Worm (Caenorhabditis elegans) whole organism, late embryonic: ENCODE results near the gene F58E6.5.

Experiments used
- C08G9.2 ChIP-seq: sonication (generic microtip); optimal IDR thresholded peaks from 2 replicates; lab custom pipeline; 2016; ENCODE audit warnings: mild to moderate bottlenecking, missing genetic modification characterization, moderate library complexity, missing compliant biosample characterization
- T23F11.4 ChIP-seq: fragments of 200-800 bp; sonication (Bioruptor generic); optimal IDR thresholded peaks from 2 replicates; lab custom pipeline; 2018; ENCODE audit warnings: mild to moderate bottlenecking, missing genetic modification characterization, missing compliant biosample characterization
- ahr-1 ChIP-seq: sonication (generic microtip); optimal IDR thresholded peaks from 2 replicates; lab custom pipeline; 2016; ENCODE audit warnings: missing genetic modification characterization, missing compliant biosample characterization
- ceh-19 ChIP-seq: fragments of 200-800 bp; sonication (Bioruptor generic); optimal IDR thresholded peaks from 2 replicates; lab custom pipeline; 2018; ENCODE audit warnings: mild to moderate bottlenecking, missing genetic modification characterization, missing compliant biosample characterization
- ceh-24 ChIP-seq: sonication (generic microtip); optimal IDR thresholded peaks from 2 replicates; lab custom pipeline; 2016; ENCODE audit warnings: mild to moderate bottlenecking, missing genetic modification characterization, missing compliant biosample characterization
- ceh-30 ChIP-seq: fragments of 150-350 bp; optimal IDR thresholded peaks from 2 replicates; lab custom pipeline; 2014; ENCODE audit warnings: missing biosample characterization, missing genetic modification characterization
- ceh-31 ChIP-seq: sonication (generic microtip); optimal IDR thresholded peaks from 2 replicates; lab custom pipeline; 2016; ENCODE audit warnings: missing genetic modification characterization, missing compliant biosample characterization
- ceh-34 ChIP-seq: sonication (generic microtip); optimal IDR thresholded peaks from 2 replicates; lab custom pipeline; 2016; ENCODE audit warnings: mild to moderate bottlenecking, missing genetic modification characterization, missing compliant biosample characterization
- ceh-48 ChIP-seq: sonication (generic microtip); optimal IDR thresholded peaks from 2 replicates; lab custom pipeline; 2016; ENCODE audit warnings: missing genetic modification characterization, inconsistent platforms, missing compliant biosample characterization
- ceh-6 ChIP-seq: fragments of 200-800 bp; sonication (Bioruptor generic); optimal IDR thresholded peaks from 2 replicates; lab custom pipeline; 2018; ENCODE audit warnings: mild to moderate bottlenecking, missing genetic modification characterization, missing compliant biosample characterization
- che-1 ChIP-seq: sonication (generic microtip); optimal IDR thresholded peaks from 2 replicates; lab custom pipeline; 2016; ENCODE audit warnings: mild to moderate bottlenecking, missing genetic modification characterization, missing compliant biosample characterization
- dve-1 ChIP-seq: sonication (generic microtip); optimal IDR thresholded peaks from 2 replicates; lab custom pipeline; 2017; ENCODE audit warnings: antibody characterized with exemption, mild to moderate bottlenecking, missing genetic modification characterization, missing compliant biosample characterization
- elt-2 ChIP-seq: sonication (generic microtip); optimal IDR thresholded peaks from 2 replicates; lab custom pipeline; 2016; ENCODE audit warnings: missing genetic modification reagents, missing genetic modification characterization, missing compliant biosample characterization
- elt-4 ChIP-seq: sonication (generic microtip); optimal IDR thresholded peaks from 2 replicates; lab custom pipeline; 2016; ENCODE audit warnings: missing genetic modification characterization, missing compliant biosample characterization
- fax-1 ChIP-seq: sonication (generic microtip); optimal IDR thresholded peaks from 2 replicates; lab custom pipeline; 2016; ENCODE audit warnings: missing genotype, missing genetic modification characterization, missing compliant biosample characterization
- fkh-6 ChIP-seq: sonication (generic microtip); optimal IDR thresholded peaks from 2 replicates; lab custom pipeline; 2016; ENCODE audit warnings: missing genetic modification characterization, missing compliant biosample characterization
- gmeb-2 ChIP-seq: sonication (generic microtip); optimal IDR thresholded peaks from 2 replicates; lab custom pipeline; 2016; ENCODE audit warnings: missing genetic modification characterization, inconsistent platforms, missing compliant biosample characterization
- hlh-15 ChIP-seq: sonication (generic microtip); optimal IDR thresholded peaks from 2 replicates; lab custom pipeline; 2016; ENCODE audit warnings: missing genetic modification characterization, missing compliant biosample characterization
- hlh-30 ChIP-seq: sonication (generic microtip); optimal IDR thresholded peaks from 2 replicates; lab custom pipeline; 2017; ENCODE audit warnings: antibody characterized with exemption, missing genetic modification characterization, missing compliant biosample characterization; ENCODE audit not compliant: insufficient read depth
- hlh-8 ChIP-seq: sonication (generic microtip); optimal IDR thresholded peaks from 2 replicates; lab custom pipeline; 2016; ENCODE audit warnings: missing genotype, missing genetic modification characterization, missing compliant biosample characterization
- lim-6 ChIP-seq: sonication (generic microtip); optimal IDR thresholded peaks from 2 replicates; lab custom pipeline; 2016; ENCODE audit warnings: missing genetic modification characterization, missing compliant biosample characterization
- madf-2 ChIP-seq: sonication (generic microtip); optimal IDR thresholded peaks from 2 replicates; lab custom pipeline; 2017; ENCODE audit warnings: missing genetic modification characterization, missing compliant biosample characterization
- nfya-1 ChIP-seq: sonication (generic microtip); optimal IDR thresholded peaks from 2 replicates; lab custom pipeline; 2017; ENCODE audit warnings: missing genetic modification characterization, mild to moderate bottlenecking, missing compliant biosample characterization, antibody characterized with exemption, moderate library complexity
- nhr-11 ChIP-seq: fragments of 150-350 bp; optimal IDR thresholded peaks from 2 replicates; lab custom pipeline; 2014; ENCODE audit warnings: missing biosample characterization, missing genetic modification characterization
- nhr-232 ChIP-seq: sonication (generic microtip); optimal IDR thresholded peaks from 2 replicates; lab custom pipeline; 2016; ENCODE audit warnings: missing genetic modification characterization, missing compliant biosample characterization
- pag-3 ChIP-seq: sonication (generic microtip); optimal IDR thresholded peaks from 2 replicates; lab custom pipeline; 2016; ENCODE audit warnings: missing compliant biosample characterization, missing genetic modification characterization, borderline replicate concordance
- pax-1 ChIP-seq: fragments of 150-350 bp; optimal IDR thresholded peaks from 2 replicates; lab custom pipeline; 2014; ENCODE audit warnings: missing biosample characterization, missing genetic modification characterization
- pha-2 ChIP-seq: sonication (generic microtip); optimal IDR thresholded peaks from 2 replicates; lab custom pipeline; 2017; ENCODE audit warnings: mild to moderate bottlenecking, missing genetic modification characterization, missing compliant biosample characterization
- tbx-2 ChIP-seq: sonication (generic microtip); optimal IDR thresholded peaks from 2 replicates; lab custom pipeline; 2016; ENCODE audit warnings: missing genetic modification characterization, missing compliant biosample characterization
- ttx-3 ChIP-seq: sonication (generic microtip); optimal IDR thresholded peaks from 2 replicates; lab custom pipeline; 2016; ENCODE audit warnings: missing genetic modification reagents, missing genetic modification characterization, missing compliant biosample characterization
- unc-3 ChIP-seq, 2 experiments: fragments of 200-800 bp in 1 of 2; sonication (Bioruptor generic) in 1 of 2; sonication (generic microtip) in 1 of 2; conservative IDR thresholded peaks in 1 of 2; optimal IDR thresholded peaks in 1 of 2; 2 replicates each; pipeline versions ENCODE4 v1.3.6 to Lab custom; 2016 to 2022; ENCODE audit warnings: missing compliant biosample characterization in 2 of 2, missing genetic modification characterization in 2 of 2, missing genetic modification reagents in 1 of 2
- unc-42 ChIP-seq: sonication (generic microtip); optimal IDR thresholded peaks from 2 replicates; lab custom pipeline; 2016; ENCODE audit warnings: missing genotype, missing genetic modification characterization, missing compliant biosample characterization
- unc-55 ChIP-seq: sonication (generic microtip); optimal IDR thresholded peaks from 2 replicates; lab custom pipeline; 2017; ENCODE audit warnings: missing biosample characterization, missing genetic modification reagents, missing genetic modification characterization

F58E6.5 gene

DNA sequence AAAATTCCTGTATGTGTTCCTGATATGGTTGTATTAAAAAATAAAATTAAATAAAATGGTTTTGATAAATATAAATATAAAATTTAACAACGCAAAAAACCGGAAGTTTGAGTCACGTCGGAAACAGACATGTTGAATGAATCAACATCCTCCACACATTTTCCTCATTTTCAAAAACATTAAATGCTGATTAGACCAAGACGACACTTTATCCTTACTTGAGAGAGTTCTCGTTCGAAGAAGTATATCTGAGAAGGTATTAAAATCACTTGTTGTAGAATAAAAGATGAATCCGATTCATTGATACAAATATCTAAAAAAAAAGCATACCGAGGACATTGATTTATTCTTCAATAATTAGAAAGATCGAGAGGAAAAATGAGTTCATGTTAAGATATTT lies 43.9 kb upstream of the F58E6.5 start:
- no peak for TF ChIP-seq fkh-6 (tag; lab: Kevin White, UChicago)
- no peak for TF ChIP-seq dve-1 (tag; lab: Kevin White, UChicago)
- TF ChIP-seq T23F11.4: no peak
- TF ChIP-seq ceh-30 (tag; lab: Kevin White, UChicago): no peak
- no peak for TF ChIP-seq che-1
- no peak for TF ChIP-seq hlh-30 (tag; lab: Kevin White, UChicago)
- TF ChIP-seq ahr-1: no peak
- no peak for TF ChIP-seq unc-55 (GFP tag; lab: Kevin White, UChicago)
- TF ChIP-seq hlh-15 (tag; lab: Kevin White, UChicago): no peak
- TF ChIP-seq nhr-232 (tag; lab: Kevin White, UChicago): no peak
- no peak for TF ChIP-seq gmeb-2
- TF ChIP-seq pha-2 (tag; lab: Kevin White, UChicago): no peak
- no peak for TF ChIP-seq ttx-3 (tag; lab: Kevin White, UChicago)

DNA sequence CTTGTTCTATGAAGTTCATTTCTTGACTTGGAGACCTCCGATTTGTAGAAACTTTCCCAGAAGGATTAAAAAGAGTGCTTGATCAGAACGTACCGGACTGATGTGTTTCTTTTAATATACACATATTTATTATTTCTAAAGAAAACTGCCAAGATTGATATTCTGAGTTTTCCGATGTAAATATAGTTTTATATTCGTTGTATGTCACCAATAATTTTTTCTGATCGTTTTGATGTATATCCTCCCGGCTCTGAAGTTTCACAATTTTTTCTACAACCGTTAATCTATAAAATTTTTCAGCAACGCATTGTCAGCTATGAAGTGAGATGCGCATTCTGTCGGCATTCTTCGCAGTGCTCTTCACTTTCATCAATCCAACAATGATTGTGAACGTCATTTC lies 42.2 kb upstream of the F58E6.5 start, which contains the start of gene F46B6.9:
Gene F46B6.9 (plus strand): TSS at position 301 of the 400 bp plus-strand sequence.
- no peak for TF ChIP-seq ceh-48 (tag; lab: Kevin White, UChicago)
- TF ChIP-seq hlh-8: no peak
- TF ChIP-seq ceh-24 (tag; lab: Kevin White, UChicago): no peak
- TF ChIP-seq nhr-11 (tag; lab: Kevin White, UChicago): no peak

DNA sequence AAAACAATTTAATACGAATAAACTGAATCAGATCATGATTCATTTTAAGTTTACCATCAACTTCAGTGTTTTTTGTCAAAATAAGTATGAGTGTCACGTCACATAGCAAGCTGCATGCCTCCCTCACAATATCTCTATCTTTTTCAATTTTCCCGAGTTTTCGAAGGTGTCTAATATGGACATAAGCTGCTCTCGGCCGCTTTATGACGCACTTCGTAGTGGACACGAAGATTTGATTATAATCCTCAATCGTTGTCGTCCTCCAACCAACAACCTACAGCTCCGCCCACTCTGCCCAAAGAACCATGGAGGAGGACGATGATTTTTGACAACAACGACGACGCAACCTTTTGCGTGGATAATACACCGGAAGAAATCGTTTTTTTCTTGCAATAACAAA lies 41.6 kb upstream of the F58E6.5 start:
- TF ChIP-seq dve-1 (tag; lab: Kevin White, UChicago): no peak
- peak; percentile 37 for TF ChIP-seq unc-42 (tag; lab: Kevin White, UChicago)

- TF ChIP-seq elt-2 (tag; lab: Kevin White, UChicago): no peak
These were observed 40.6 kb upstream of the F58E6.5 start for ce11 chrV:9794997-9795396.

DNA sequence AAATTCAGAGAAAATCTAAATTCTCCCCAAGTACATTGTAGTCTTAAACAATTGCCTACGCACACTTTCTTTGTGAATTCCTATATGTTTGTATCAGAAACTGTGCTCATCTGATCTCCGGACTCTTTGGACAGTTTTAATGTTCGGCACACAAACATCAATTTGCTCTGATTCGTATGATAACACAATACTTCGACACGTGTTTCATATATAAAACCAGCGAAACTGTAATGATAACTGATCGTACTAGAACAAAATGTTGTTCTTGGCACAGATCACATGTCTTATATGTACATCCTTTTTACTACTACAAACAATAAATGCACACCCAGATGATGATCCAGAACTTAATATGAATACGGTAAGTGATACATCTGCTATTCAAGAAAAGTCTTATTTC lies 37.0 kb upstream of the F58E6.5 start, which contains the start of gene lipl-2:
Gene lipl-2 (plus strand): TSS at position 236 of the 400 bp plus-strand sequence.
- TF ChIP-seq nfya-1 (tag; lab: Kevin White, UChicago) (no peak), tbx-2 (tag; lab: Kevin White, UChicago) (no peak), fkh-6 (tag; lab: Kevin White, UChicago) (no peak), ceh-19 (GFP tag; lab: Kevin White, UChicago) (no peak), pag-3 (tag; lab: Kevin White, UChicago) (no peak), pax-1 (no peak), pha-2 (tag; lab: Kevin White, UChicago) (no peak), elt-4 (tag; lab: Kevin White, UChicago) (no peak), fax-1 (tag; lab: Kevin White, UChicago) (no peak), madf-2 (tag; lab: Kevin White, UChicago) (no peak), ceh-6 (no peak), elt-2 (tag; lab: Kevin White, UChicago) (no peak), lim-6 (tag; lab: Kevin White, UChicago) (no peak), unc-3 (GFP tag; conservative IDR thresholded peaks at IDR 0.05; lab: Robert Waterston, UW) (no peak), unc-3 (tag; optimal IDR thresholded peaks at IDR 0.05; lab: Kevin White, UChicago) (no peak), ceh-24 (tag; lab: Kevin White, UChicago) (no peak), ceh-31 (tag; lab: Kevin White, UChicago) (no peak), ceh-34 (no peak), C08G9.2 (tag; lab: Kevin White, UChicago) (no peak)
- TF ChIP-seq, all 69 proteins: peak for 0
